Worm (Caenorhabditis elegans) whole organism, young adult: ENCODE data around the gene acs-4.
"Not testable (repeated sequence)": the region's sequence is repeated elsewhere in the genome, so short reads cannot be mapped to it uniquely, and the experiment has no call there.

Source experiments
- F23B12.7 ChIP-seq: sonication (generic microtip); optimal IDR thresholded peaks from 2 replicates; lab custom pipeline; 2017; ENCODE audit warnings: missing genetic modification characterization, mild to moderate bottlenecking, missing compliant biosample characterization, antibody characterized with exemption, moderate library complexity; ENCODE audit not compliant: insufficient read depth
- F37B4.10 ChIP-seq: fragments of 200-800 bp; sonication (Bioruptor generic); IDR thresholded peaks from 2 replicates; pipeline ENCODE4 v1.3.6; 2022; ENCODE audit warnings: missing genetic modification characterization, missing compliant biosample characterization
- F55B11.4 ChIP-seq: sonication (generic microtip); optimal IDR thresholded peaks from 2 replicates; lab custom pipeline; 2016; ENCODE audit warnings: missing compliant biosample characterization, missing genetic modification characterization, borderline replicate concordance; ENCODE audit not compliant: insufficient read depth
- Y53G8AR.9 ChIP-seq: fragments of 200-800 bp; sonication (Bioruptor generic); conservative IDR thresholded peaks from 2 replicates; pipeline ENCODE4 v1.3.6; 2022; ENCODE audit warnings: missing genetic modification reagents, missing genetic modification characterization, missing compliant biosample characterization
- Y56A3A.18 ChIP-seq: fragments of 200-800 bp; sonication (Bioruptor generic); IDR thresholded peaks from 2 replicates; pipeline ENCODE4 v1.3.6; 2022; ENCODE audit warnings: missing genetic modification reagents, missing genetic modification characterization, missing compliant biosample characterization
- Y67H2A.10 ChIP-seq: fragments of 200-800 bp; sonication (Bioruptor generic); conservative IDR thresholded peaks from 2 replicates; pipeline ENCODE4 v1.3.6; 2022; ENCODE audit warnings: missing genetic modification reagents, missing genetic modification characterization, missing compliant biosample characterization
- Y79H2A.3 ChIP-seq: fragments of 200-800 bp; sonication (Bioruptor generic); conservative IDR thresholded peaks from 2 replicates; pipeline ENCODE4 v1.3.6; 2022; ENCODE audit warnings: missing genetic modification reagents, missing genetic modification characterization, missing compliant biosample characterization
- Y95B8A.8 ChIP-seq: fragments of 200-800 bp; sonication (Bioruptor generic); IDR thresholded peaks from 2 replicates; pipeline ENCODE4 v1.3.6; 2022; ENCODE audit warnings: missing genetic modification reagents, missing genetic modification characterization, missing compliant biosample characterization
- akir-1 ChIP-seq: fragments of 200-800 bp; sonication (Bioruptor generic); optimal IDR thresholded peaks from 2 replicates; lab custom pipeline; 2018; ENCODE audit warnings: mild to moderate bottlenecking, missing genetic modification characterization, moderate library complexity, missing compliant biosample characterization
- athp-1 ChIP-seq: sonication (generic microtip); optimal IDR thresholded peaks from 2 replicates; lab custom pipeline; 2017; ENCODE audit warnings: mild to moderate bottlenecking, missing genetic modification characterization, missing compliant biosample characterization
- attf-3 ChIP-seq: fragments of 200-800 bp; sonication (Bioruptor generic); conservative IDR thresholded peaks from 2 replicates; pipeline ENCODE4 v1.3.6; 2022; ENCODE audit warnings: missing genetic modification reagents, missing genetic modification characterization, missing compliant biosample characterization
- bed-2 ChIP-seq: fragments of 200-800 bp; sonication (Bioruptor generic); IDR thresholded peaks from 2 replicates; pipeline ENCODE4 v1.3.6; 2022; ENCODE audit warnings: missing genetic modification reagents, missing genetic modification characterization, missing compliant biosample characterization
- ceh-27 ChIP-seq: fragments of 200-800 bp; sonication (Bioruptor generic); optimal IDR thresholded peaks from 2 replicates; lab custom pipeline; 2018; ENCODE audit warnings: mild to moderate bottlenecking, missing genetic modification characterization, moderate library complexity, missing compliant biosample characterization
- ceh-40 ChIP-seq: fragments of 200-800 bp; sonication (Bioruptor generic); IDR thresholded peaks from 2 replicates; pipeline ENCODE4 v1.3.6; 2022; ENCODE audit warnings: missing genetic modification characterization, missing compliant biosample characterization
- ceh-91 ChIP-seq: fragments of 200-800 bp; sonication (Bioruptor generic); IDR thresholded peaks from 2 replicates; pipeline ENCODE4 v1.3.6; 2022; ENCODE audit warnings: missing genetic modification reagents, missing genetic modification characterization, missing compliant biosample characterization
- egl-44 ChIP-seq: fragments of 200-800 bp; sonication (Bioruptor generic); IDR thresholded peaks from 2 replicates; pipeline ENCODE4 v1.3.6; 2022; ENCODE audit warnings: missing genetic modification reagents, missing genetic modification characterization, missing compliant biosample characterization
- egrh-3 ChIP-seq: fragments of 200-800 bp; sonication (Bioruptor generic); IDR thresholded peaks from 2 replicates; pipeline ENCODE4 v1.3.6; 2022; ENCODE audit warnings: missing genetic modification reagents, missing genetic modification characterization, missing compliant biosample characterization
- let-526 ChIP-seq: fragments of 200-800 bp; sonication (Bioruptor generic); IDR thresholded peaks from 2 replicates; pipeline ENCODE4 v1.3.6; 2022; ENCODE audit warnings: missing genetic modification reagents, missing genetic modification characterization, missing compliant biosample characterization
- lin-35 ChIP-seq, 3 experiments: fragments of 150-350 bp in 2 of 3; sonication (generic microtip) in 1 of 3; optimal IDR thresholded peaks; 2 replicates each; lab custom pipeline; 2014 to 2018; ENCODE audit warnings: missing biosample characterization in 3 of 3, missing genetic modification characterization in 3 of 3, missing genetic modification reagents in 3 of 3
- lin-40 ChIP-seq: sonication (generic microtip); optimal IDR thresholded peaks from 2 replicates; lab custom pipeline; 2016; ENCODE audit warnings: missing genetic modification characterization, mild to moderate bottlenecking, missing compliant biosample characterization, missing genotype, missing genetic modification reagents
- lin-54 ChIP-seq: fragments of 200-800 bp; sonication (Bioruptor generic); optimal IDR thresholded peaks from 2 replicates; lab custom pipeline; 2018; ENCODE audit warnings: mild to moderate bottlenecking, missing genetic modification characterization, missing compliant biosample characterization
- lsy-27 ChIP-seq: sonication (generic microtip); optimal IDR thresholded peaks from 2 replicates; lab custom pipeline; 2017; ENCODE audit warnings: missing genetic modification characterization, mild to moderate bottlenecking, missing compliant biosample characterization, antibody characterized with exemption, missing genotype, borderline replicate concordance; ENCODE audit not compliant: insufficient read depth
- madf-3 ChIP-seq: fragments of 200-800 bp; sonication (Bioruptor generic); IDR thresholded peaks from 2 replicates; pipeline ENCODE4 v1.3.6; 2022; ENCODE audit warnings: missing genetic modification reagents, missing genetic modification characterization, missing compliant biosample characterization
- mel-28 ChIP-seq: sonication (generic microtip); optimal IDR thresholded peaks from 2 replicates; lab custom pipeline; 2016; ENCODE audit warnings: borderline replicate concordance, mild to moderate bottlenecking, missing genetic modification characterization, missing compliant biosample characterization
- mxl-1 ChIP-seq: sonication (generic microtip); optimal IDR thresholded peaks from 2 replicates; lab custom pipeline; 2016; ENCODE audit warnings: missing genetic modification characterization, missing compliant biosample characterization
- nfyb-1 ChIP-seq: fragments of 200-800 bp; sonication (Bioruptor generic); IDR thresholded peaks from 2 replicates; pipeline ENCODE4 v1.3.6; 2022; ENCODE audit warnings: missing genetic modification reagents, missing genetic modification characterization, missing compliant biosample characterization
- pha-4 ChIP-seq: fragments of 150-350 bp; sonication (generic microtip); optimal IDR thresholded peaks from 2 replicates; lab custom pipeline; 2014; ENCODE audit warnings: missing biosample characterization, missing genetic modification reagents, missing genetic modification characterization
- rec-8 ChIP-seq, 2 experiments: sonication (generic microtip); optimal IDR thresholded peaks; 2 replicates each; lab custom pipeline; 2016; ENCODE audit warnings: mild to moderate bottlenecking in 2 of 2, missing genetic modification characterization in 2 of 2, missing genetic modification reagents in 2 of 2, missing genotype in 2 of 2, missing biosample characterization in 1 of 2, missing compliant biosample characterization in 1 of 2, moderate library complexity in 1 of 2
- sptf-2 ChIP-seq: fragments of 200-800 bp; sonication (Bioruptor generic); optimal IDR thresholded peaks from 2 replicates; lab custom pipeline; 2018; ENCODE audit warnings: mild to moderate bottlenecking, missing genetic modification characterization, missing compliant biosample characterization
- tbp1 ChIP-seq: fragments of 200-800 bp; sonication (Bioruptor generic); optimal IDR thresholded peaks from 2 replicates; lab custom pipeline; 2018; ENCODE audit warnings: mild to moderate bottlenecking, missing genetic modification characterization, missing compliant biosample characterization
- tbx-9 ChIP-seq: sonication (generic microtip); optimal IDR thresholded peaks from 2 replicates; lab custom pipeline; 2016; ENCODE audit warnings: borderline replicate concordance, missing genetic modification characterization, inconsistent platforms, missing compliant biosample characterization
- unc-62 ChIP-seq: fragments of 150-350 bp; optimal IDR thresholded peaks from 2 replicates; lab custom pipeline; 2014; ENCODE audit warnings: missing biosample characterization, missing genetic modification reagents, missing genetic modification characterization
- zim-3 ChIP-seq: sonication (generic microtip); optimal IDR thresholded peaks from 2 replicates; lab custom pipeline; 2017; ENCODE audit warnings: mild to moderate bottlenecking, missing genetic modification characterization, moderate library complexity, missing compliant biosample characterization
- ztf-25 ChIP-seq: fragments of 200-800 bp; sonication (Bioruptor generic); IDR thresholded peaks from 2 replicates; pipeline ENCODE4 v1.3.6; 2022; ENCODE audit warnings: missing genetic modification reagents, missing genetic modification characterization, missing compliant biosample characterization
- ztf-28 ChIP-seq: fragments of 200-800 bp; sonication (Bioruptor generic); IDR thresholded peaks from 2 replicates; pipeline ENCODE4 v1.3.6; 2022; ENCODE audit warnings: missing genetic modification reagents, missing genetic modification characterization, missing compliant biosample characterization
- ztf-3 ChIP-seq: fragments of 200-800 bp; sonication (Bioruptor generic); optimal IDR thresholded peaks from 2 replicates; lab custom pipeline; 2018; ENCODE audit warnings: mild to moderate bottlenecking, missing genetic modification characterization, missing compliant biosample characterization

The acs-4 gene

ce11 chrIII:7128601-7129000 lies 39.0 kb upstream of the acs-4 start, which contains the start of gene viro-2:
Gene viro-2 (plus strand): TSS chrIII:7128901.
- not testable (repeated sequence) for TF ChIP-seq unc-62 (GFP tag; lab: Kevin White, UChicago); athp-1 (tag; lab: Kevin White, UChicago); ztf-25 (GFP tag; lab: Robert Waterston, UW)

DNA sequence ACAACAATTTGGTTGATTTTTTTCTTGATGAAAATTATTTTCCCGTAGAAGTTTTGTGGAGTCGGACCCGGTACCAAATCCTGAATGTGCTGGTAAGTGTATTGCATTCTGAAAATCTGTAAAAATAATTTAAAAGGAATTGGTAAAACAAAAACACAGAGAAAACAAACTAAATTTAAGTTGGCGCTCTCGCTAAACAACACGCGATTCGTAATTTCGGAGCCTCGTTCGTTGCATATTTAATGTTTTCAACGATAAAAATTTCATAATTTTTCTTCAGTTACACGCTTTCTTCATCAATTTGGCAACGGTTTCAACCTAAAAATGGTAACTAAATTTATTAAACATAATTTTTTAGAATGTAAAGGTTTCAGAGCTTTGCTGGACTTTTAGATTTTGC lies 34.1 kb upstream of the acs-4 start, which contains the start of the genes pot-1 and ggtb-1:
TSS of gene pot-1 (minus strand) at position 120 of the 400 bp plus-strand sequence.
TSS of gene ggtb-1 (plus strand) at position 208 of the 400 bp plus-strand sequence.
- TF ChIP-seq lin-40 (tag; lab: Kevin White, UChicago) (no peak), ztf-3 (GFP tag; lab: Kevin White, UChicago) (no peak), attf-3 (GFP tag; lab: Robert Waterston, UW) (peak; percentile 91), Y79H2A.3 (GFP tag; lab: Robert Waterston, UW) (no peak), lin-54 (GFP tag; lab: Kevin White, UChicago) (peak; percentile 14), pha-4 (tag; lab: Kevin White, UChicago) (no peak), bed-2 (GFP tag; lab: Robert Waterston, UW) (no peak), Y56A3A.18 (GFP tag; lab: Robert Waterston, UW) (no peak), mel-28 (no peak), tbp1 (no peak), let-526 (GFP tag; lab: Robert Waterston, UW) (no peak), ztf-28 (GFP tag; lab: Robert Waterston, UW) (no peak)

DNA sequence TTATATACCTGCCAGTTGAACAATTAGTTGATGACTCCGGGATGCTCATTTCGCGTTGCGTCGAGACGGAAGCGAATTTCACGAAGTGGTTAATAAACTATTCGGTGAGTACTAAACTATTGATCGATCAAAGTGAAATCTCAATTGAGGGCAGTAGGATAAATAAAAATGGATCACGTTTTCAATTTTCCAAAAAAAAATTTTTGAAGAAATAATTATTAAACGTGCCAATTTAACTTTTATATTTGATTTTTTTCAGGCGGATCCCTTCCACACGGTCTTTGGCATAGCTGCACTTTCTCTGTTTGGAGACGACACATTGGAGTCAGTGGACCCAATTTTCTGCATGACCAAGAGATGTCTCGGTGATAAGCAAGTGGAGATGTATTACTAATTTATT lies 31.6 kb upstream of the acs-4 start, which contains the start of gene B0280.17:
TSS of gene B0280.17 (minus strand) at position 101 of the 400 bp plus-strand sequence.
- TF ChIP-seq egrh-3 (no peak), ztf-28 (GFP tag; lab: Robert Waterston, UW) (no peak), ceh-27 (GFP tag; lab: Kevin White, UChicago) (no peak), lsy-27 (tag; lab: Kevin White, UChicago) (no peak), ztf-3 (GFP tag; lab: Kevin White, UChicago) (no peak), F23B12.7 (tag; lab: Kevin White, UChicago) (no peak), mxl-1 (tag; lab: Kevin White, UChicago) (no peak)

DNA sequence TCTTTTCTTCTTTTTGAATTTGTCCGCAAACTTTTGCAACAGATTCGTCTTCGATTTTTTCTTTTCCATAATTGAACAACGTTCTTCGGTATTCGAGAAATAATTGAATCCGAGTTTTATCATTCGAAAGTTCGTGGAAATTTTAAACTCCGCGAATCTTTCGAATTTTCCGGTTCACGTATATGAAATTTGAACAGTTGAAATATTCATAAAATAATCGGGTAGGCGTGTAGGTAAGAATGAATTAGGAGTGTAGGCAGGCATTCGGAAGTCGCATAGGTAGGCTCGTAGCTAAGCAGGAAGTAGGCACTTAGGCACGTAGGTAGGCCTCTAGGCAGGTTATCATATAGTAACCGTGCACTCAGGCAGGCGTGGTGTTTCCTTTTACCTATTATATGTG lies 29.5 kb upstream of the acs-4 start, which contains the start of gene B0280.11:
TSS of gene B0280.11 (minus strand) at position 101 of the 400 bp plus-strand sequence.
- no peak for TF ChIP-seq sptf-2 (GFP tag; lab: Kevin White, UChicago)
- no peak for TF ChIP-seq lin-35 (GFP tag; optimal IDR thresholded peaks at IDR 0.05; lab: Kevin White, UChicago)
- TF ChIP-seq tbx-9 (tag; lab: Kevin White, UChicago), result no peak
- no peak for TF ChIP-seq Y67H2A.10 (GFP tag; lab: Robert Waterston, UW)
- no peak for TF ChIP-seq Y95B8A.8
- no peak for TF ChIP-seq ceh-91 (GFP tag; lab: Robert Waterston, UW)
- TF ChIP-seq lin-40 (tag; lab: Kevin White, UChicago), result no peak
- TF ChIP-seq rec-8 (tag; optimal IDR thresholded peaks at IDR 0.05; lab: Kevin White, UChicago), result no peak
- TF ChIP-seq Y53G8AR.9 (GFP tag; lab: Robert Waterston, UW), result no peak
- TF ChIP-seq F55B11.4 (tag; lab: Kevin White, UChicago), result no peak
- TF ChIP-seq akir-1 (GFP tag; lab: Kevin White, UChicago), result no peak
- TF ChIP-seq Y79H2A.3 (GFP tag; lab: Robert Waterston, UW), result no peak
- no peak for TF ChIP-seq ceh-40 (GFP tag; lab: Robert Waterston, UW)
- TF ChIP-seq zim-3 (tag; lab: Kevin White, UChicago), result no peak
- TF ChIP-seq nfyb-1 (GFP tag; lab: Robert Waterston, UW), result no peak
- no peak for TF ChIP-seq madf-3
- TF ChIP-seq egl-44 (GFP tag; lab: Robert Waterston, UW), result no peak
- no peak for TF ChIP-seq F37B4.10 (GFP tag; lab: Robert Waterston, UW)
